Worm (Caenorhabditis elegans) whole organism, young adult: Measurements from ENCODE around the gene C05B5.12.

ENCODE experiments used
- B0019.2 ChIP-seq: fragments of 200-800 bp; sonication (Bioruptor generic); conservative IDR thresholded peaks from 2 replicates; pipeline ENCODE4 v1.3.6; 2022; ENCODE audit warnings: missing genetic modification reagents, missing genetic modification characterization, missing compliant biosample characterization
- B0336.3 ChIP-seq: fragments of 200-800 bp; sonication (Bioruptor generic); IDR thresholded peaks from 2 replicates; pipeline ENCODE4 v1.3.6; 2022; ENCODE audit warnings: missing genetic modification characterization, missing compliant biosample characterization
- D2030.7 ChIP-seq: fragments of 200-800 bp; sonication (Bioruptor generic); IDR thresholded peaks from 2 replicates; pipeline ENCODE4 v1.3.6; 2022; ENCODE audit warnings: missing genetic modification reagents, missing genetic modification characterization, missing compliant biosample characterization
- F33H1.4 ChIP-seq: fragments of 200-800 bp; sonication (Bioruptor generic); IDR thresholded peaks from 2 replicates; pipeline ENCODE4 v1.3.6; 2022; ENCODE audit warnings: missing genetic modification reagents, missing genetic modification characterization, missing compliant biosample characterization
- F49E8.2 ChIP-seq: sonication (generic microtip); optimal IDR thresholded peaks from 3 replicates; lab custom pipeline; 2017; ENCODE audit warnings: missing genetic modification characterization, mild to moderate bottlenecking, missing compliant biosample characterization, antibody characterized with exemption, moderate library complexity; ENCODE audit not compliant: insufficient read depth
- K12H6.12 ChIP-seq: fragments of 200-800 bp; sonication (Bioruptor generic); optimal IDR thresholded peaks from 2 replicates; lab custom pipeline; 2018; ENCODE audit warnings: mild to moderate bottlenecking, missing genetic modification characterization, missing compliant biosample characterization
- T07F8.4 ChIP-seq: sonication (generic microtip); optimal IDR thresholded peaks from 2 replicates; lab custom pipeline; 2016; ENCODE audit warnings: mild to moderate bottlenecking, missing genetic modification characterization, moderate library complexity, missing compliant biosample characterization
- akir-1 ChIP-seq: fragments of 200-800 bp; sonication (Bioruptor generic); optimal IDR thresholded peaks from 2 replicates; lab custom pipeline; 2018; ENCODE audit warnings: mild to moderate bottlenecking, missing genetic modification characterization, moderate library complexity, missing compliant biosample characterization
- aptf-2 ChIP-seq: fragments of 200-800 bp; sonication (Bioruptor generic); conservative IDR thresholded peaks from 2 replicates; pipeline ENCODE4 v1.3.6; 2022; ENCODE audit warnings: missing genetic modification reagents, missing genetic modification characterization, missing compliant biosample characterization
- aptf-3 ChIP-seq: fragments of 200-800 bp; sonication (Bioruptor generic); IDR thresholded peaks from 2 replicates; pipeline ENCODE4 v1.3.6; 2022; ENCODE audit warnings: missing genetic modification characterization, missing compliant biosample characterization
- ccch-3 ChIP-seq: fragments of 200-800 bp; sonication (Bioruptor generic); optimal IDR thresholded peaks from 2 replicates; lab custom pipeline; 2018; ENCODE audit warnings: mild to moderate bottlenecking, missing genetic modification characterization, missing compliant biosample characterization
- cebp-2 ChIP-seq: fragments of 200-800 bp; sonication (Bioruptor generic); IDR thresholded peaks from 2 replicates; pipeline ENCODE4 v1.3.6; 2022; ENCODE audit warnings: missing genetic modification characterization, missing compliant biosample characterization
- die-1 ChIP-seq: sonication (generic microtip); optimal IDR thresholded peaks from 2 replicates; lab custom pipeline; 2016; ENCODE audit warnings: missing genotype, mild to moderate bottlenecking, missing genetic modification characterization, missing compliant biosample characterization
- dox-1 ChIP-seq: fragments of 200-800 bp; sonication (Bioruptor generic); IDR thresholded peaks from 2 replicates; pipeline ENCODE4 v1.3.6; 2022; ENCODE audit warnings: missing genetic modification reagents, missing genetic modification characterization, missing compliant biosample characterization
- dpl-1 ChIP-seq: fragments of 150-350 bp; optimal IDR thresholded peaks from 2 replicates; lab custom pipeline; 2014; ENCODE audit warnings: missing biosample characterization, missing genetic modification reagents, missing genetic modification characterization
- ekl-4 ChIP-seq: fragments of 200-800 bp; sonication (Bioruptor generic); IDR thresholded peaks from 2 replicates; pipeline ENCODE4 v1.3.6; 2022; ENCODE audit warnings: missing genetic modification reagents, missing genetic modification characterization, missing compliant biosample characterization
- gei-17 ChIP-seq: fragments of 200-800 bp; sonication (Bioruptor generic); optimal IDR thresholded peaks from 2 replicates; lab custom pipeline; 2018; ENCODE audit warnings: mild to moderate bottlenecking, missing genetic modification characterization, missing compliant biosample characterization
- hlh-12 ChIP-seq: sonication (generic microtip); optimal IDR thresholded peaks from 2 replicates; lab custom pipeline; 2016; ENCODE audit warnings: missing genetic modification characterization, missing compliant biosample characterization
- hlh-26 ChIP-seq: fragments of 200-800 bp; sonication (Bioruptor generic); conservative IDR thresholded peaks from 2 replicates; pipeline ENCODE4 v1.3.6; 2022; ENCODE audit warnings: missing genetic modification reagents, missing genetic modification characterization, missing compliant biosample characterization
- hsf-1 ChIP-seq: fragments of 200-800 bp; sonication (Bioruptor generic); IDR thresholded peaks from 2 replicates; pipeline ENCODE4 v1.3.6; 2022; ENCODE audit warnings: missing genetic modification reagents, missing genetic modification characterization, missing compliant biosample characterization
- lag-1 ChIP-seq: fragments of 200-800 bp; sonication (Bioruptor generic); IDR thresholded peaks from 2 replicates; pipeline ENCODE4 v1.3.6; 2022; ENCODE audit warnings: missing genetic modification reagents, missing genetic modification characterization, missing compliant biosample characterization
- let-526 ChIP-seq: fragments of 200-800 bp; sonication (Bioruptor generic); IDR thresholded peaks from 2 replicates; pipeline ENCODE4 v1.3.6; 2022; ENCODE audit warnings: missing genetic modification reagents, missing genetic modification characterization, missing compliant biosample characterization
- lin-40 ChIP-seq: sonication (generic microtip); optimal IDR thresholded peaks from 2 replicates; lab custom pipeline; 2016; ENCODE audit warnings: missing genetic modification characterization, mild to moderate bottlenecking, missing compliant biosample characterization, missing genotype, missing genetic modification reagents
- lsy-27 ChIP-seq: sonication (generic microtip); optimal IDR thresholded peaks from 2 replicates; lab custom pipeline; 2017; ENCODE audit warnings: missing genetic modification characterization, mild to moderate bottlenecking, missing compliant biosample characterization, antibody characterized with exemption, missing genotype, borderline replicate concordance; ENCODE audit not compliant: insufficient read depth
- madf-10 ChIP-seq: sonication (generic microtip); optimal IDR thresholded peaks from 2 replicates; lab custom pipeline; 2016; ENCODE audit warnings: mild to moderate bottlenecking, missing genetic modification characterization, missing compliant biosample characterization
- madf-6 ChIP-seq: fragments of 200-800 bp; sonication (Bioruptor generic); IDR thresholded peaks from 2 replicates; pipeline ENCODE4 v1.3.6; 2022; ENCODE audit warnings: missing genetic modification reagents, missing genetic modification characterization, missing compliant biosample characterization
- madf-8 ChIP-seq: fragments of 200-800 bp; sonication (Bioruptor generic); conservative IDR thresholded peaks from 2 replicates; pipeline ENCODE4 v1.3.6; 2022; ENCODE audit warnings: missing genetic modification reagents, missing genetic modification characterization, missing compliant biosample characterization
- mcd-1 ChIP-seq: fragments of 200-800 bp; sonication (Bioruptor generic); IDR thresholded peaks from 2 replicates; pipeline ENCODE4 v1.3.6; 2022; ENCODE audit warnings: missing genetic modification reagents, missing genetic modification characterization, missing compliant biosample characterization
- nfya-2 ChIP-seq: fragments of 200-800 bp; sonication (Bioruptor generic); IDR thresholded peaks from 2 replicates; pipeline ENCODE4 v1.3.6; 2022; ENCODE audit warnings: missing genetic modification reagents, missing genetic modification characterization, missing compliant biosample characterization
- nfyb-1 ChIP-seq: fragments of 200-800 bp; sonication (Bioruptor generic); IDR thresholded peaks from 2 replicates; pipeline ENCODE4 v1.3.6; 2022; ENCODE audit warnings: missing genetic modification reagents, missing genetic modification characterization, missing compliant biosample characterization
- nhr-179 ChIP-seq: sonication (generic microtip); optimal IDR thresholded peaks from 2 replicates; lab custom pipeline; 2016; ENCODE audit warnings: mild to moderate bottlenecking, missing genetic modification characterization, missing compliant biosample characterization
- nhr-27 ChIP-seq: fragments of 200-800 bp; sonication (Bioruptor generic); optimal IDR thresholded peaks from 2 replicates; lab custom pipeline; 2018; ENCODE audit warnings: mild to moderate bottlenecking, missing genetic modification characterization, moderate library complexity, missing compliant biosample characterization
- nhr-80 ChIP-seq: sonication (generic microtip); optimal IDR thresholded peaks from 2 replicates; lab custom pipeline; 2016; ENCODE audit warnings: missing genetic modification characterization, missing compliant biosample characterization
- nhr-90 ChIP-seq: sonication (generic microtip); optimal IDR thresholded peaks from 2 replicates; lab custom pipeline; 2016; ENCODE audit warnings: missing genotype, mild to moderate bottlenecking, missing genetic modification characterization, missing compliant biosample characterization
- pha-4 ChIP-seq: fragments of 150-350 bp; sonication (generic microtip); optimal IDR thresholded peaks from 2 replicates; lab custom pipeline; 2014; ENCODE audit warnings: missing biosample characterization, missing genetic modification reagents, missing genetic modification characterization
- repo-1 ChIP-seq: sonication (generic microtip); optimal IDR thresholded peaks from 2 replicates; lab custom pipeline; 2017; ENCODE audit warnings: mild to moderate bottlenecking, missing genetic modification characterization, missing compliant biosample characterization
- snpc-1.1 ChIP-seq: sonication (generic microtip); optimal IDR thresholded peaks from 2 replicates; lab custom pipeline; 2017; ENCODE audit warnings: missing genetic modification characterization, mild to moderate bottlenecking, missing compliant biosample characterization, antibody characterized with exemption, moderate library complexity, missing genotype, missing genetic modification reagents; ENCODE audit not compliant: insufficient read depth
- snpc-1.3 ChIP-seq: sonication (generic microtip); optimal IDR thresholded peaks from 2 replicates; lab custom pipeline; 2017; ENCODE audit warnings: missing genetic modification characterization, mild to moderate bottlenecking, missing compliant biosample characterization, antibody characterized with exemption, moderate library complexity, missing genotype, missing genetic modification reagents; ENCODE audit not compliant: insufficient read depth
- tbp1 ChIP-seq: fragments of 200-800 bp; sonication (Bioruptor generic); optimal IDR thresholded peaks from 2 replicates; lab custom pipeline; 2018; ENCODE audit warnings: mild to moderate bottlenecking, missing genetic modification characterization, missing compliant biosample characterization
- tlf-1 ChIP-seq: fragments of 200-800 bp; sonication (Bioruptor generic); optimal IDR thresholded peaks from 2 replicates; lab custom pipeline; 2018; ENCODE audit warnings: mild to moderate bottlenecking, missing genetic modification characterization, missing compliant biosample characterization
- unc-62 ChIP-seq: fragments of 150-350 bp; optimal IDR thresholded peaks from 2 replicates; lab custom pipeline; 2014; ENCODE audit warnings: missing biosample characterization, missing genetic modification reagents, missing genetic modification characterization
- xnd-1 ChIP-seq: sonication (generic microtip); optimal IDR thresholded peaks from 2 replicates; lab custom pipeline; 2016; ENCODE audit warnings: missing genotype, missing genetic modification reagents, missing genetic modification characterization, missing compliant biosample characterization
- zim-3 ChIP-seq: sonication (generic microtip); optimal IDR thresholded peaks from 2 replicates; lab custom pipeline; 2017; ENCODE audit warnings: mild to moderate bottlenecking, missing genetic modification characterization, moderate library complexity, missing compliant biosample characterization
- ztf-25 ChIP-seq: fragments of 200-800 bp; sonication (Bioruptor generic); IDR thresholded peaks from 2 replicates; pipeline ENCODE4 v1.3.6; 2022; ENCODE audit warnings: missing genetic modification reagents, missing genetic modification characterization, missing compliant biosample characterization
- ztf-3 ChIP-seq: fragments of 200-800 bp; sonication (Bioruptor generic); optimal IDR thresholded peaks from 2 replicates; lab custom pipeline; 2018; ENCODE audit warnings: mild to moderate bottlenecking, missing genetic modification characterization, missing compliant biosample characterization

The C05B5.12 gene

DNA sequence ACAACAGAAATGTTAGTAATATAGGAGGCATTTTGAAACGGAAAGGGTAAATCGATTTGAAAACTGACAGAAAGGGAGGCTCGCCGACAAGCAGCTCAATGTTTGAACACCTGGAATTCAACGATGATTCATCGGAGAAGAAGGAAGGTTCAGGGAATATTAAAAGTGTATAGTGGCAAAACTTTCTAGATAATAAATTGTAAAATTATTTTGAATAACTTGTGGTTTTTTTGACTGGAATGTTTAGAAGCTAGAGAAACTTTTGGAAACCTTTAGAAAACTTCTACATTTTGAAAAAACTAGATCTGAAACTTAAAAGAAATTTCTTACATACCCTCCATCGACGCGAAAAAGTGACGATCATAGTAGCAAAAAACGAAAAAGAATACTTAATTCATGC, 10.7 kb downstream of the C05B5.12 start, which contains the start of gene pqn-8:
TSS of gene pqn-8 (minus strand) at position 101 of the 400 bp plus-strand sequence.
- no peak for TF ChIP-seq nhr-179
- TF ChIP-seq ccch-3: no peak
- TF ChIP-seq repo-1 (tag; lab: Kevin White, UChicago): no peak
- no peak for TF ChIP-seq hsf-1 (GFP tag; lab: Robert Waterston, UW)
- no peak for TF ChIP-seq aptf-2
- TF ChIP-seq madf-8 (GFP tag; lab: Robert Waterston, UW): no peak
- no peak for TF ChIP-seq unc-62 (GFP tag; lab: Kevin White, UChicago)
- TF ChIP-seq zim-3: no peak
- TF ChIP-seq madf-6 (GFP tag; lab: Robert Waterston, UW): no peak
- TF ChIP-seq snpc-1.3 (tag; lab: Kevin White, UChicago): no peak
- no peak for TF ChIP-seq nhr-27
- TF ChIP-seq snpc-1.1 (tag; lab: Kevin White, UChicago): no peak
- no peak for TF ChIP-seq mcd-1 (GFP tag; lab: Robert Waterston, UW)
- TF ChIP-seq lsy-27 (tag; lab: Kevin White, UChicago): no peak

DNA sequence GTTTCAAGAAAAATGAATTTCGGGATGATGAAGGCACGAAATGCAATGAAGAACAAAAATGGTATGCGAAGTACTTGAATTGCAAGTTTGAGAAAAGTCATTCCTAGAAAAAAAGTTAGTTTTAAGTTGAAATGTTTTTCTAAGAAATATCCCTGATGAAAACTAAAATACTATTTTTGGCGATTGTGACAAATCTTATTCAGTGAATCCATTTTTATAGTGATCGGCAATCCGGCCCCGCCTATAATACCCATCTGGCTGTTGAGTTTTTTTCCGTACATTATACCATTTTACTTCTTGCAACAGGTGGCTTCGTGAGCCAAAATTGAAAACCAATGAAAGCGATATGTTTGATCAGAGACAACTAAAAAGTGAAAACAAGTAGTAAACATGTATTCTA, 12.1 kb downstream of the C05B5.12 start, which contains the start of gene C05B5.17:
TSS of gene C05B5.17 (minus strand) at position 101 of the 400 bp plus-strand sequence.
- TF ChIP-seq madf-10: no peak
- no peak for TF ChIP-seq unc-62 (GFP tag; lab: Kevin White, UChicago)
- no peak for TF ChIP-seq die-1 (tag; lab: Kevin White, UChicago)
- TF ChIP-seq F33H1.4 (GFP tag; lab: Robert Waterston, UW): no peak
- no peak for TF ChIP-seq D2030.7 (GFP tag; lab: Robert Waterston, UW)
- no peak for TF ChIP-seq dox-1 (GFP tag; lab: Robert Waterston, UW)
- TF ChIP-seq K12H6.12 (tag; lab: Kevin White, UChicago): no peak
- TF ChIP-seq ztf-25: no peak
- TF ChIP-seq hlh-12 (tag; lab: Kevin White, UChicago): no peak
- no peak for TF ChIP-seq ekl-4 (GFP tag; lab: Robert Waterston, UW)
- TF ChIP-seq B0019.2 (GFP tag; lab: Robert Waterston, UW): no peak
- no peak for TF ChIP-seq nhr-90 (tag; lab: Kevin White, UChicago)
- no peak for TF ChIP-seq B0336.3
- TF ChIP-seq repo-1 (tag; lab: Kevin White, UChicago): no peak
- no peak for TF ChIP-seq nhr-80 (tag; lab: Kevin White, UChicago)
- no peak for TF ChIP-seq lag-1 (GFP tag; lab: Robert Waterston, UW)

DNA sequence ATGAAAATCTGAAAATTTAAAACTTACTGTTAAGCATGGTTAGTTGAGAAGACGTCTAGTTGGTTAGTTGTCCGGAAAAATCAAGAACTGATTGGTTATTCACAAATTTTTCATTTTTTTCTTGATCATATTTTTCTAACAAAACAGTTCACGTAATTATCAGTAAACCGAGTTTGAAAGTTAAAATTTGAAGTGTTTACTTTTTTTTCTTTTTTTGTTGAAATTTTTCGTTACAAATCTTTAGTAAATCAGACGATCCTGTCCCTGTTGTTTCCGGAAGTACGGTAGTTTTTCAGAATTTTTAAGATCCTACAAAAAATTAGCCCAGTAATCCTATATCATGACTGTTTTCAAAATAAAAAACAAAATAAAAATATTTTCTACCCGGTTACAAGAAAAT, 13.2 kb downstream of the C05B5.12 start, which contains the start of gene C05B5.2:
TSS of gene C05B5.2 (minus strand) at position 101 of the 400 bp plus-strand sequence.
- TF ChIP-seq hlh-12 (tag; lab: Kevin White, UChicago) (no peak), ztf-3 (no peak), let-526 (GFP tag; lab: Robert Waterston, UW) (no peak), nfya-2 (no peak), ekl-4 (GFP tag; lab: Robert Waterston, UW) (no peak)

- TF ChIP-seq xnd-1: no peak
- TF ChIP-seq pha-4 (tag; lab: Kevin White, UChicago): no peak
- no peak for TF ChIP-seq tlf-1
- no peak for TF ChIP-seq nfyb-1
- TF ChIP-seq dpl-1 (GFP tag; lab: Kevin White, UChicago): no peak
- TF ChIP-seq cebp-2 (GFP tag; lab: Robert Waterston, UW): no peak
- no peak for TF ChIP-seq aptf-2
- no peak for TF ChIP-seq tbp1 (GFP tag; lab: Kevin White, UChicago)
- TF ChIP-seq hlh-26 (GFP tag; lab: Robert Waterston, UW): no peak
- no peak for TF ChIP-seq unc-62 (GFP tag; lab: Kevin White, UChicago)
- no peak for TF ChIP-seq T07F8.4
- TF ChIP-seq aptf-3 (GFP tag; lab: Robert Waterston, UW): no peak
- no peak for TF ChIP-seq lin-40 (tag; lab: Kevin White, UChicago)
- TF ChIP-seq F49E8.2 (tag; lab: Kevin White, UChicago): no peak
- no peak for TF ChIP-seq snpc-1.1 (tag; lab: Kevin White, UChicago)
- no peak for TF ChIP-seq akir-1 (GFP tag; lab: Kevin White, UChicago)
- no peak for TF ChIP-seq gei-17 (GFP tag; lab: Kevin White, UChicago)
These were observed 13.9 kb downstream of the C05B5.12 start, which contains the start of gene C05B5.5 for ce11 chrIII:10001060-10001459. Gene C05B5.5, plus strand, starts transcription at chrIII:10001360.
